Fruit fly (Drosophila melanogaster) whole organism, embryonic: ENCODE measurements around the gene Lztr1.
A peak's percentile ranks its signal among the peaks of the same experiment; 100 is the strongest.

ENCODE experiments used
- Adf1 ChIP-seq: fragments of 200-800 bp; sonication (Bioruptor generic); IDR thresholded peaks from 2 replicates; pipeline ENCODE4 v1.3.6; 2022; ENCODE audit warnings: missing biosample characterization, missing genetic modification characterization
- Atf6 ChIP-seq: fragments of 200-800 bp; sonication (Bioruptor generic); IDR thresholded peaks from 2 replicates; pipeline ENCODE4 v1.3.6; 2022; ENCODE audit warnings: missing biosample characterization, missing genetic modification characterization
- CG10274 ChIP-seq: fragments of 200-800 bp; sonication (Bioruptor generic); optimal IDR thresholded peaks from 3 replicates; lab custom pipeline; 2017; ENCODE audit warnings: missing biosample characterization, mild to moderate bottlenecking, missing genetic modification characterization
- CG11560 ChIP-seq: fragments of 200-800 bp; sonication (Bioruptor generic); IDR thresholded peaks from 3 replicates; pipeline ENCODE4 v1.3.6; 2022; ENCODE audit warnings: missing biosample characterization, missing genetic modification characterization
- CG12769 ChIP-seq: fragments of 200-800 bp; sonication (Bioruptor generic); optimal IDR thresholded peaks from 2 replicates; lab custom pipeline; 2019; ENCODE audit warnings: missing biosample characterization, mild to moderate bottlenecking, missing genetic modification characterization, moderate library complexity
- CG15479 ChIP-seq: fragments of 200-800 bp; sonication (Bioruptor generic); optimal IDR thresholded peaks from 3 replicates; lab custom pipeline; 2019; ENCODE audit warnings: missing biosample characterization, mild to moderate bottlenecking, missing genetic modification characterization, moderate library complexity
- CG15514 ChIP-seq: fragments of 200-800 bp; sonication (Bioruptor generic); optimal IDR thresholded peaks from 3 replicates; lab custom pipeline; 2017; ENCODE audit warnings: missing biosample characterization, missing genetic modification characterization, mild to moderate bottlenecking, moderate library complexity, missing genetic modification reagents
- CG17361 ChIP-seq: fragments of 200-800 bp; sonication (Bioruptor generic); IDR thresholded peaks from 3 replicates; pipeline ENCODE4 v1.3.6; 2022; ENCODE audit warnings: missing biosample characterization, missing genetic modification characterization
- CG17568 ChIP-seq: fragments of 200-800 bp; sonication (Bioruptor generic); optimal IDR thresholded peaks from 2 replicates; lab custom pipeline; 2018; ENCODE audit warnings: missing biosample characterization, mild to moderate bottlenecking, missing genetic modification characterization, moderate library complexity
- CG18599 ChIP-seq: fragments of 200-800 bp; sonication (Bioruptor generic); optimal IDR thresholded peaks from 3 replicates; lab custom pipeline; 2017; ENCODE audit warnings: missing biosample characterization, missing genetic modification characterization, mild to moderate bottlenecking, moderate library complexity, missing genetic modification reagents
- CG2678 ChIP-seq: fragments of 200-800 bp; sonication (Bioruptor generic); optimal IDR thresholded peaks from 3 replicates; lab custom pipeline; 2019; ENCODE audit warnings: missing biosample characterization, mild to moderate bottlenecking, missing genetic modification characterization, moderate library complexity
- CG31441 ChIP-seq: fragments of 200-800 bp; sonication (Bioruptor generic); IDR thresholded peaks from 2 replicates; pipeline ENCODE4 v1.3.6; 2022; ENCODE audit warnings: missing biosample characterization, missing genetic modification characterization
- CG32532 ChIP-seq: fragments of 200-800 bp; sonication (Bioruptor generic); IDR thresholded peaks from 2 replicates; pipeline ENCODE4 v1.3.6; 2022; ENCODE audit warnings: missing biosample characterization, missing genetic modification characterization
- CG43689 ChIP-seq: fragments of 200-800 bp; sonication (Bioruptor generic); IDR thresholded peaks from 2 replicates; pipeline ENCODE4 v1.3.6; 2022; ENCODE audit warnings: missing biosample characterization, missing genetic modification characterization
- CG4730 ChIP-seq: fragments of 200-800 bp; sonication (Bioruptor generic); IDR thresholded peaks from 2 replicates; pipeline ENCODE4 v1.3.6; 2022; ENCODE audit warnings: missing biosample characterization, missing genetic modification characterization
- CG8290 ChIP-seq, 3 experiments: fragments of 200-800 bp; sonication (Bioruptor generic); optimal IDR thresholded peaks; 2 replicates each; lab custom pipeline; 2016 to 2019; ENCODE audit warnings: missing biosample characterization in 3 of 3, missing genetic modification characterization in 3 of 3, mild to moderate bottlenecking in 2 of 3, moderate library complexity in 1 of 3
- CG8478 ChIP-seq: fragments of >200 bp; optimal IDR thresholded peaks from 2 replicates; lab custom pipeline; 2018
- Dek ChIP-seq: fragments of 200-800 bp; sonication (Bioruptor generic); optimal IDR thresholded peaks from 3 replicates; lab custom pipeline; 2019; ENCODE audit warnings: missing biosample characterization, mild to moderate bottlenecking, missing genetic modification characterization, moderate library complexity
- Doc2 ChIP-seq: fragments of 200-800 bp; sonication (Bioruptor generic); IDR thresholded peaks from 2 replicates; pipeline ENCODE4 v1.3.6; 2022; ENCODE audit warnings: missing biosample characterization, missing genetic modification characterization
- Dref ChIP-seq: fragments of 200-800 bp; sonication (Bioruptor generic); IDR thresholded peaks from 2 replicates; pipeline ENCODE4 v1.3.6; 2022; ENCODE audit warnings: missing biosample characterization, missing genetic modification characterization
- ERR ChIP-seq: fragments of 200-800 bp; sonication (Bioruptor generic); optimal IDR thresholded peaks from 2 replicates; lab custom pipeline; 2016; ENCODE audit warnings: missing biosample characterization, missing genetic modification characterization
- Ets65A ChIP-seq: fragments of 200-800 bp; sonication (Bioruptor generic); peaks from one replicate; lab custom pipeline; 2016; ENCODE audit warnings: missing biosample characterization, missing genetic modification characterization
- HLHmδ ChIP-seq: fragments of 200-800 bp; sonication (Bioruptor generic); optimal IDR thresholded peaks from 2 replicates; lab custom pipeline; 2018; ENCODE audit warnings: missing biosample characterization, mild to moderate bottlenecking, missing genetic modification characterization, moderate library complexity
- Hand ChIP-seq: fragments of 200-800 bp; sonication (Bioruptor generic); optimal IDR thresholded peaks from 2 replicates; lab custom pipeline; 2017; ENCODE audit warnings: mild to moderate bottlenecking, missing biosample characterization, missing genetic modification reagents, missing genetic modification characterization
- Kr ChIP-seq: fragments of 200-800 bp; sonication (Bioruptor generic); optimal IDR thresholded peaks from 2 replicates; lab custom pipeline; 2017; ENCODE audit warnings: missing biosample characterization, mild to moderate bottlenecking, missing genetic modification characterization
- MESR4 ChIP-seq: fragments of 200-800 bp; sonication (Bioruptor generic); optimal IDR thresholded peaks from 2 replicates; lab custom pipeline; 2018; ENCODE audit warnings: missing biosample characterization, mild to moderate bottlenecking, missing genetic modification characterization, moderate library complexity
- Mad ChIP-seq: fragments of 200-800 bp; sonication (Bioruptor generic); optimal IDR thresholded peaks from 2 replicates; lab custom pipeline; 2016; ENCODE audit warnings: missing biosample characterization, missing genetic modification characterization
- Med ChIP-seq: fragments of 200-800 bp; sonication (Bioruptor generic); peaks from one replicate; lab custom pipeline; 2016; ENCODE audit warnings: missing biosample characterization, missing genetic modification characterization, mild to moderate bottlenecking, inconsistent platforms, moderate library complexity
- Ptx1 ChIP-seq: fragments of 200-800 bp; sonication (Bioruptor generic); IDR thresholded peaks from 2 replicates; pipeline ENCODE4 v1.3.6; 2022; ENCODE audit warnings: missing biosample characterization, missing genetic modification characterization
- Sox100B ChIP-seq: fragments of 200-800 bp; sonication (Bioruptor generic); optimal IDR thresholded peaks from 3 replicates; lab custom pipeline; 2018; ENCODE audit warnings: missing biosample characterization, mild to moderate bottlenecking, missing genetic modification characterization
- ato ChIP-seq: fragments of 200-800 bp; sonication (Bioruptor generic); IDR thresholded peaks from 2 replicates; pipeline ENCODE4 v1.3.6; 2022; ENCODE audit warnings: missing biosample characterization, missing genetic modification characterization; ENCODE audit not compliant: partially characterized antibody
- bowl ChIP-seq: fragments of 200-800 bp; sonication (Bioruptor generic); IDR thresholded peaks from 2 replicates; pipeline ENCODE4 v1.3.6; 2022; ENCODE audit warnings: missing biosample characterization, missing genetic modification characterization
- btn ChIP-seq: fragments of 200-800 bp; sonication (Bioruptor generic); optimal IDR thresholded peaks from 2 replicates; lab custom pipeline; 2016; ENCODE audit warnings: missing biosample characterization, missing genetic modification characterization
- dysf ChIP-seq: fragments of 200-800 bp; sonication (Bioruptor generic); IDR thresholded peaks from 3 replicates; pipeline ENCODE4 v1.3.6; 2022; ENCODE audit warnings: missing biosample characterization, missing genetic modification characterization
- hb ChIP-seq: fragments of 200-800 bp; sonication (Bioruptor generic); IDR thresholded peaks from 3 replicates; pipeline ENCODE4 v1.3.6; 2022; ENCODE audit warnings: missing biosample characterization, missing genetic modification characterization; ENCODE audit not compliant: partially characterized antibody
- her ChIP-seq: fragments of 200-800 bp; sonication (Bioruptor generic); optimal IDR thresholded peaks from 2 replicates; lab custom pipeline; 2016; ENCODE audit warnings: missing biosample characterization, missing genetic modification characterization
- lab ChIP-seq: fragments of 200-800 bp; sonication (Bioruptor generic); optimal IDR thresholded peaks from 3 replicates; lab custom pipeline; 2017; ENCODE audit warnings: missing biosample characterization, missing genetic modification characterization, mild to moderate bottlenecking, moderate library complexity, missing genetic modification reagents
- lbe ChIP-seq: fragments of 200-800 bp; sonication (Bioruptor generic); optimal IDR thresholded peaks from 2 replicates; lab custom pipeline; 2016; ENCODE audit warnings: missing biosample characterization, mild to moderate bottlenecking, missing genetic modification characterization
- otp ChIP-seq: fragments of 200-800 bp; sonication (Bioruptor generic); IDR thresholded peaks from 3 replicates; pipeline ENCODE4, ENCODE4 v1.3.6; 2022; ENCODE audit warnings: missing biosample characterization, missing genetic modification characterization
- row ChIP-seq: fragments of 200-800 bp; sonication (Bioruptor generic); IDR thresholded peaks from 3 replicates; pipeline ENCODE4 v1.3.6; 2022; ENCODE audit warnings: missing biosample characterization, missing genetic modification characterization
- run ChIP-seq: fragments of 200-800 bp; sonication (Bioruptor generic); optimal IDR thresholded peaks from 3 replicates; lab custom pipeline; 2018; ENCODE audit warnings: missing biosample characterization, mild to moderate bottlenecking, missing genetic modification characterization
- sna ChIP-seq: fragments of 200-800 bp; sonication (Bioruptor generic); IDR thresholded peaks from 2 replicates; pipeline ENCODE4 v1.3.6; 2022; ENCODE audit warnings: missing biosample characterization, missing genetic modification characterization; ENCODE audit not compliant: partially characterized antibody
- so ChIP-seq: fragments of 200-800 bp; sonication (Bioruptor generic); IDR thresholded peaks from 3 replicates; pipeline ENCODE4 v1.3.6; 2022; ENCODE audit warnings: missing biosample characterization, missing genetic modification characterization
- tin ChIP-seq: fragments of 200-800 bp; sonication (Bioruptor generic); optimal IDR thresholded peaks from 3 replicates; lab custom pipeline; 2016; ENCODE audit warnings: missing biosample characterization, missing genetic modification characterization
- toy ChIP-seq: fragments of 200-800 bp; sonication (Bioruptor generic); IDR thresholded peaks from 2 replicates; pipeline ENCODE4 v1.3.6; 2022; ENCODE audit warnings: missing biosample characterization, missing genetic modification characterization
- ttk ChIP-seq: fragments of 200-800 bp; sonication (Bioruptor generic); IDR thresholded peaks from 2 replicates; pipeline ENCODE4 v2.1.2; 2022; ENCODE audit warnings: missing biosample characterization, missing genetic modification characterization
- tup ChIP-seq: fragments of 200-800 bp; sonication (Bioruptor generic); optimal IDR thresholded peaks from 2 replicates; lab custom pipeline; 2016; ENCODE audit warnings: missing biosample characterization, mild to moderate bottlenecking, missing genetic modification characterization, moderate library complexity
- unc-4 ChIP-seq: fragments of 200-800 bp; sonication (Bioruptor generic); IDR thresholded peaks from 2 replicates; pipeline ENCODE4 v1.3.6; 2022; ENCODE audit warnings: missing biosample characterization, missing genetic modification characterization; ENCODE audit not compliant: partially characterized antibody
- vfl ChIP-seq: fragments of 200-800 bp; sonication (Bioruptor generic); optimal IDR thresholded peaks from 2 replicates; lab custom pipeline; 2016; ENCODE audit warnings: missing biosample characterization, missing genetic modification characterization
- zfh2 ChIP-seq: fragments of 200-800 bp; sonication (Bioruptor generic); optimal IDR thresholded peaks from 2 replicates; lab custom pipeline; 2016; ENCODE audit warnings: missing biosample characterization, missing genetic modification characterization

The Lztr1 gene

DNA sequence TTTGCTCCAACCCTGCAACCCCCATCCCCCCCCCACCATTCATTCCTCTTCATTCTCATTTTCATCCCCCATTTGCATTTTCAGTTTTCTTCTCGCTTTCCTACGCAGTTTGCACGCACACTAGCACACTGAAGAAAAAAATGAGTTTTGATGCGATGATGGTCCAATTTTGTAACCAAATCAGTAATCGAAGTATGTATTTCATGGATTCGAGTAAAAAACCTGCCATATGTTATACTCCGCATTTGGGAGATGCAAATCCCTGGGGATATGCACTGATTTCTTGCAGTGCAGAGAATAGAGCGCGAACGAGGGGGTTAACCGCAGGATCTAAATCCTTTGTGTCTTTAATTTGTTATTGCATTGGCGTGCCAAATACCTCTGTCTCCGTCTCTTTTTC is 28.5 kb upstream of the Lztr1 start (continued):
- TF ChIP-seq Kr = no peak
- TF ChIP-seq CG15479 = no peak
- no peak for TF ChIP-seq toy (GFP tag; lab: Robert Waterston, UW)
- peak; percentile 26 for TF ChIP-seq her
- TF ChIP-seq Adf1 (GFP tag; lab: Robert Waterston, UW) = no peak
- no peak for TF ChIP-seq HLHmδ (GFP tag; lab: Kevin White, UChicago)
- TF ChIP-seq hb (GFP tag; lab: Robert Waterston, UW) = no peak
- peak; percentile 53; the same call in 1 of the 3 replicates for TF ChIP-seq CG17361 (GFP tag; lab: Robert Waterston, UW)
- 0 out of 3 replicates have a peak, but pooled peaks have one; percentile 21 for TF ChIP-seq so (GFP tag; lab: Robert Waterston, UW)
- peak; percentile 5 for TF ChIP-seq zfh2 (GFP tag; lab: Kevin White, UChicago)
- TF ChIP-seq MESR4 (GFP tag; lab: Kevin White, UChicago) = no peak
- TF ChIP-seq CG31441 (GFP tag; lab: Robert Waterston, UW) = peak; percentile 57
- TF ChIP-seq otp (GFP tag; lab: Robert Waterston, UW) = 0 out of 3 replicates have a peak, but pooled peaks have one; percentile 39
- TF ChIP-seq Sox100B (GFP tag; lab: Kevin White, UChicago) = peak; percentile 17
- no peak for TF ChIP-seq CG10274 (GFP tag; lab: Kevin White, UChicago)
- TF ChIP-seq bowl (GFP tag; lab: Robert Waterston, UW) = no peak
- TF ChIP-seq Doc2 (GFP tag; lab: Robert Waterston, UW) = no peak
- peak; percentile 31; the same call in 1 of the 2 replicates for TF ChIP-seq Atf6 (GFP tag; lab: Robert Waterston, UW)
- TF ChIP-seq Hand (GFP tag; lab: Kevin White, UChicago) = peak; percentile 28
- TF ChIP-seq run (tag; lab: Kevin White, UChicago) = peak; percentile 51
- peak; percentile 46 for TF ChIP-seq Dek (tag; lab: Kevin White, UChicago)
- peak; percentile 15 for TF ChIP-seq tup (GFP tag; lab: Kevin White, UChicago)
- no peak for TF ChIP-seq Mad (GFP tag; lab: Kevin White, UChicago)
- no peak for TF ChIP-seq lbe (GFP tag; lab: Kevin White, UChicago)
- no peak for TF ChIP-seq unc-4 (GFP tag; lab: Robert Waterston, UW)
- peak; percentile 52 for TF ChIP-seq tin

DNA sequence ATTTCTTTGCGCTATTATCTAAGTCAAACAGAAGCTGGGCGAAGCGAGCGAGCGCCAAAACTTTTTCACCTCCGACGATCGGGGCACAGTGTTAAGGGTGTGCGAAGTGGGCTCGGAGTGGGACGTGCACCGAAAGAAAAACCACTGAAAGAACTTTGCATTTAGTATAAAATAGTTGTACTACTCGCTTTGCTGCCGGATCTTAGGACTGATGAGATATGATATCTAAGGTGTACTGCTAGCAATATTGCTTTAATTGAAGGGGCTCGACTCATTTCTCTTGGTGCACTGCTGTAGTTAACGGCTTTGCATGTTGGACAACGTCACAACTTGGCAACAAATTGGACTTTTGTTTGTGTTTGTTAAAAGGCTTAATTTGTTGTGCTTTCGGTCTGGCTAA is 26.4 kb upstream of the Lztr1 start:
- TF ChIP-seq dysf = 0 out of 3 replicates have a peak, but pooled peaks have one; percentile 33
- no peak for TF ChIP-seq CG8290 (GFP tag; optimal IDR thresholded peaks at IDR 0.05; lab: Kevin White, UChicago)
- peak in 1 of 2 experiments; percentile 9 for TF ChIP-seq CG8290 (tag; optimal IDR thresholded peaks at IDR 0.05; lab: Kevin White, UChicago)
- TF ChIP-seq CG18599 (GFP tag; lab: Kevin White, UChicago) = peak; percentile 33
- no peak for TF ChIP-seq CG8478
- peak; percentile 44; the same call in 1 of the 2 replicates for TF ChIP-seq CG32532 (GFP tag; lab: Robert Waterston, UW)
- TF ChIP-seq ttk = peak; percentile 20; the same call in 1 of the 2 replicates
- peak; percentile 32; the same call in 2 of the 3 replicates for TF ChIP-seq row (GFP tag; lab: Robert Waterston, UW)
- peak; percentile 10 for TF ChIP-seq lab (GFP tag; lab: Kevin White, UChicago)
- no peak for TF ChIP-seq ERR
- no peak for TF ChIP-seq CG43689
- no peak for TF ChIP-seq ato (GFP tag; lab: Robert Waterston, UW)
- no peak for TF ChIP-seq CG17568 (GFP tag; lab: Kevin White, UChicago)
- peak; percentile 3 for TF ChIP-seq CG2678 (tag; lab: Kevin White, UChicago)
- peak; percentile 18 for TF ChIP-seq CG15514 (GFP tag; lab: Kevin White, UChicago)
- no peak for TF ChIP-seq Dref (GFP tag; lab: Robert Waterston, UW)
- peak; percentile 28; the same call in 1 of the 2 replicates for TF ChIP-seq Ptx1
- no peak for TF ChIP-seq vfl (GFP tag; lab: Kevin White, UChicago)
- TF ChIP-seq Med (GFP tag; lab: Kevin White, UChicago) = peak; percentile 77
- no peak for TF ChIP-seq so (GFP tag; lab: Robert Waterston, UW)
- TF ChIP-seq CG11560 (tag; lab: Robert Waterston, UW) = no peak
- TF ChIP-seq CG4730 (GFP tag; lab: Robert Waterston, UW) = no peak
- TF ChIP-seq btn (GFP tag; lab: Kevin White, UChicago) = no peak
- peak; percentile 76 for TF ChIP-seq Ets65A (GFP tag; lab: Kevin White, UChicago)
- TF ChIP-seq CG12769 (tag; lab: Kevin White, UChicago) = peak; percentile 5
- TF ChIP-seq sna (GFP tag; lab: Robert Waterston, UW) = no peak
